Fruit fly (Drosophila melanogaster): Measurements from ENCODE around the gene CG12093.

- TF ChIP-seq CG8478 (optimal IDR thresholded peaks at IDR 0.05) = no peak
- TF ChIP-seq CTCF (optimal IDR thresholded peaks at IDR 0.05) = no peak
Measured at dm6 chr3L:2816655-2817054, 42.8 kb upstream of the CG12093 start.

Measured in S2 (cell line).